Worm (Caenorhabditis elegans) whole organism, mixed stage, embryonic: Measurements from ENCODE around the gene ZK666.15.

Experiments used
- nhr-237 ChIP-seq: fragments of 150-350 bp; optimal IDR thresholded peaks from 2 replicates; lab custom pipeline; 2014; ENCODE audit warnings: missing biosample characterization, missing genetic modification characterization
- nhr-76 ChIP-seq: sonication (generic microtip); optimal IDR thresholded peaks from 2 replicates; lab custom pipeline; 2017; ENCODE audit warnings: missing biosample characterization, missing genetic modification characterization
- snpc-4 ChIP-seq: fragments of 150-350 bp; optimal IDR thresholded peaks from 2 replicates; lab custom pipeline; 2014; ENCODE audit warnings: missing biosample characterization, missing genetic modification characterization
- unc-39 ChIP-seq: fragments of 150-350 bp; optimal IDR thresholded peaks from 2 replicates; lab custom pipeline; 2014; ENCODE audit warnings: missing biosample characterization, missing genetic modification characterization
- unc-62 ChIP-seq: fragments of 150-350 bp; optimal IDR thresholded peaks from 2 replicates; lab custom pipeline; 2014; ENCODE audit warnings: missing biosample characterization, missing genetic modification reagents, missing genetic modification characterization

DNA sequence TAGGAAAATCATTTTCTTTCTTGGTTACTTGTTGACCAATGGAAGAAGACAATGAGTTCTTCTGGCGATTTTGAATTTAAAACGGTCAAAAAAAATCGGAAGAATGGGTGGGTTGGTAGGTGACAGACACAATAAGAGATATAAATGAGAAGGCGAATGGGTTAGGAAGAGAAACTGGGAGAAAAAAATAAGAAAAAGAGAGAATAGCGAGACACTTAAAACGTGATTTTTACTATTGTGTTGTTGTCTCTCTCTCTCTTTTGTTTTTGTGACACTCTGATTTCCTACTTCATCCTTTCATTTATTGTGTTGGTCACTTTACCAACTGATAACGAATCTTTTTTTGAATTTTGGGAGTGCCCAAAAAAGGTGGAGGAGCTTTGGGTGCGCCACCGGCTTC, 29.5 kb downstream of the ZK666.15 start:
- no peak for TF ChIP-seq unc-62 (GFP tag; lab: Kevin White, UChicago)
- TF ChIP-seq nhr-76 (tag; lab: Kevin White, UChicago) = no peak
- no peak for TF ChIP-seq snpc-4 (tag; lab: Kevin White, UChicago)
- no peak for TF ChIP-seq unc-39 (tag; lab: Kevin White, UChicago)
- TF ChIP-seq nhr-237 = no peak
